Worm (Caenorhabditis elegans) whole organism, early embryonic: ENCODE results near the gene W07A12.8.

Experiments
- F13C5.2 ChIP-seq: sonication (generic microtip); optimal IDR thresholded peaks from 2 replicates; lab custom pipeline; 2017; ENCODE audit warnings: mild to moderate bottlenecking, missing genetic modification characterization, inconsistent platforms, missing compliant biosample characterization
- aly-1 ChIP-seq: sonication (generic microtip); optimal IDR thresholded peaks from 2 replicates; lab custom pipeline; 2016; ENCODE audit warnings: missing genetic modification characterization, missing compliant biosample characterization
- ama-1 ChIP-seq: fragments of 150-350 bp; optimal IDR thresholded peaks from 2 replicates; lab custom pipeline; 2014
- ceh-36 ChIP-seq: sonication (generic microtip); optimal IDR thresholded peaks from 2 replicates; lab custom pipeline; 2016; ENCODE audit warnings: missing genetic modification characterization, inconsistent platforms, missing compliant biosample characterization
- ets-7 ChIP-seq: sonication (generic microtip); optimal IDR thresholded peaks from 2 replicates; lab custom pipeline; 2016; ENCODE audit warnings: missing genotype, missing genetic modification characterization, missing compliant biosample characterization
- flt-1 ChIP-seq: fragments of 200-800 bp; sonication (Bioruptor generic); IDR thresholded peaks from 2 replicates; pipeline ENCODE4 v1.3.6; 2022; ENCODE audit warnings: missing genetic modification characterization, missing compliant biosample characterization
- hnd-1 ChIP-seq: sonication (generic microtip); optimal IDR thresholded peaks from 2 replicates; lab custom pipeline; 2016; ENCODE audit warnings: missing genetic modification characterization, missing compliant biosample characterization
- pes-1 ChIP-seq: fragments of 200-800 bp; sonication (Bioruptor generic); IDR thresholded peaks from 2 replicates; pipeline ENCODE4 v1.3.6; 2022; ENCODE audit warnings: missing genetic modification reagents, missing genetic modification characterization, missing compliant biosample characterization
- sea-1 ChIP-seq: fragments of 200-800 bp; sonication (Bioruptor generic); conservative IDR thresholded peaks from 2 replicates; pipeline ENCODE4 v1.3.6; 2022; ENCODE audit warnings: missing genetic modification characterization, missing compliant biosample characterization
- tbx-37 ChIP-seq: fragments of 200-800 bp; sonication (Bioruptor generic); conservative IDR thresholded peaks from 2 replicates; pipeline ENCODE4 v1.3.6; 2022; ENCODE audit warnings: missing genetic modification reagents, missing genetic modification characterization, missing compliant biosample characterization
- tra-4 ChIP-seq: sonication (generic microtip); optimal IDR thresholded peaks from 2 replicates; lab custom pipeline; 2017; ENCODE audit warnings: missing genetic modification characterization, missing compliant biosample characterization

ce11 chrII:9145961-9146360 lies 19.7 kb downstream of the W07A12.8 start, which contains the start of gene W07A12.4:
- TF ChIP-seq tra-4 (tag; lab: Kevin White, UChicago) = no peak
- TF ChIP-seq ama-1 (lab: Kevin White, UChicago) = no peak
- no peak for TF ChIP-seq hnd-1 (tag; lab: Kevin White, UChicago)
- TF ChIP-seq ets-7 (tag; lab: Kevin White, UChicago) = no peak
- TF ChIP-seq F13C5.2 (tag; lab: Kevin White, UChicago) = no peak
- no peak for TF ChIP-seq tbx-37 (GFP tag; lab: Robert Waterston, UW)
- no peak for TF ChIP-seq pes-1 (GFP tag; lab: Robert Waterston, UW)
- no peak for TF ChIP-seq aly-1
- TF ChIP-seq sea-1 (GFP tag; lab: Robert Waterston, UW) = no peak
- TF ChIP-seq flt-1 = no peak
- TF ChIP-seq ceh-36 (tag; lab: Kevin White, UChicago) = no peak
